Worm (Caenorhabditis elegans): ENCODE measurements around the gene ztf-29.

Gene ztf-29

ce11 chrIII:11556860-11557259 lies 4.1 kb upstream of the ztf-29 start:
- TF ChIP-seq ztf-1 (GFP tag; conservative IDR thresholded peaks at IDR 0.05) (no peak), ZK546.5 (tag; optimal IDR thresholded peaks at IDR 0.05) (no peak), unc-55 (GFP tag; optimal IDR thresholded peaks at IDR 0.05) (no peak), skn-1 (tag; optimal IDR thresholded peaks at IDR 0.05) (no peak), C34F6.9 (tag; optimal IDR thresholded peaks at IDR 0.05) (no peak), lin-11 (tag; optimal IDR thresholded peaks at IDR 0.05) (no peak), nhr-25 (tag; optimal IDR thresholded peaks at IDR 0.05) (peak; percentile 52), gmeb-1 (tag; optimal IDR thresholded peaks at IDR 0.05) (peak; percentile 1), sma-3 (GFP tag; optimal IDR thresholded peaks at IDR 0.05) (no peak), nhr-10 (tag; optimal IDR thresholded peaks at IDR 0.05) (no peak), F13H6.1 (tag; optimal IDR thresholded peaks at IDR 0.05) (peak; percentile 46), elt-3 (tag; optimal IDR thresholded peaks at IDR 0.05) (no peak), lsy-2 (tag; optimal IDR thresholded peaks at IDR 0.05) (no peak), ceh-16 (tag; optimal IDR thresholded peaks at IDR 0.05) (peak; percentile 17), nhr-12 (tag; optimal IDR thresholded peaks at IDR 0.05) (no peak), nhr-11 (tag; optimal IDR thresholded peaks at IDR 0.05) (no peak), snpc-4 (tag; optimal IDR thresholded peaks at IDR 0.05) (no peak), elt-1 (tag; optimal IDR thresholded peaks at IDR 0.05) (no peak)

ce11 chrIII:11558251-11558650 lies 2.7 kb upstream of the ztf-29 start:
- no peak for TF ChIP-seq nhr-21 (tag; optimal IDR thresholded peaks at IDR 0.05)
- TF ChIP-seq nhr-25 (tag; optimal IDR thresholded peaks at IDR 0.05): peak; percentile 36
- TF ChIP-seq egl-27 (tag; optimal IDR thresholded peaks at IDR 0.05): peak; percentile 6
- no peak for TF ChIP-seq nhr-129 (tag; optimal IDR thresholded peaks at IDR 0.05)
- peak; percentile 15 for TF ChIP-seq ceh-16 (tag; optimal IDR thresholded peaks at IDR 0.05)

- TF ChIP-seq blmp-1 (tag; optimal IDR thresholded peaks at IDR 0.05; ENCODE audit: insufficient read depth) (peak; percentile 6), nhr-25 (tag; optimal IDR thresholded peaks at IDR 0.05) (peak; percentile 62), elt-3 (tag; optimal IDR thresholded peaks at IDR 0.05) (no peak), ZK546.5 (tag; optimal IDR thresholded peaks at IDR 0.05) (no peak)
Observed at ce11 chrIII:11559677-11560076, 1.3 kb upstream of the ztf-29 start.

ce11 chrIII:11561597-11561996 lies 645 bp downstream of the ztf-29 start:
- TF ChIP-seq ztf-11 (tag; optimal IDR thresholded peaks at IDR 0.05): no peak
- no peak for TF ChIP-seq aly-2 (tag; optimal IDR thresholded peaks at IDR 0.05)
- TF ChIP-seq nhr-6 (tag; optimal IDR thresholded peaks at IDR 0.05): no peak
- TF ChIP-seq blmp-1 (tag; optimal IDR thresholded peaks at IDR 0.05; ENCODE audit: insufficient read depth): no peak
- no peak for TF ChIP-seq ceh-16 (tag; optimal IDR thresholded peaks at IDR 0.05)
- TF ChIP-seq nhr-11 (tag; optimal IDR thresholded peaks at IDR 0.05): no peak
- no peak for TF ChIP-seq snpc-4 (tag; optimal IDR thresholded peaks at IDR 0.05)
- TF ChIP-seq nhr-77 (tag; optimal IDR thresholded peaks at IDR 0.05): no peak
- no peak for TF ChIP-seq unc-62 (GFP tag; optimal IDR thresholded peaks at IDR 0.05)
- TF ChIP-seq sma-3 (GFP tag; optimal IDR thresholded peaks at IDR 0.05): no peak
- no peak for TF ChIP-seq mdl-1 (tag; optimal IDR thresholded peaks at IDR 0.05)
- no peak for TF ChIP-seq F13H6.1 (tag; optimal IDR thresholded peaks at IDR 0.05)
- TF ChIP-seq elt-1 (tag; optimal IDR thresholded peaks at IDR 0.05): no peak
- TF ChIP-seq sem-4 (tag; optimal IDR thresholded peaks at IDR 0.05): no peak

- TF ChIP-seq nhr-23 (tag; optimal IDR thresholded peaks at IDR 0.05) (no peak), nhr-11 (tag; optimal IDR thresholded peaks at IDR 0.05) (no peak), unc-39 (tag; optimal IDR thresholded peaks at IDR 0.05) (no peak), gmeb-1 (tag; optimal IDR thresholded peaks at IDR 0.05) (no peak), ztf-1 (GFP tag; conservative IDR thresholded peaks at IDR 0.05) (no peak), dmd-4 (tag; optimal IDR thresholded peaks at IDR 0.05) (no peak), ama-1 (optimal IDR thresholded peaks at IDR 0.05) (no peak), blmp-1 (tag; optimal IDR thresholded peaks at IDR 0.05; ENCODE audit: insufficient read depth) (no peak)
Observed at ce11 chrIII:11563417-11563949, 2.5 kb downstream of the ztf-29 start, which contains the start of gene Y66D12A.11. TSS of gene Y66D12A.11 (plus strand) at chrIII:11563467.

- TF ChIP-seq C34F6.9 (tag; optimal IDR thresholded peaks at IDR 0.05) (peak; percentile 52), gmeb-1 (tag; optimal IDR thresholded peaks at IDR 0.05) (peak; percentile 96), nhr-129 (tag; optimal IDR thresholded peaks at IDR 0.05) (peak; percentile 34), lin-13 (GFP tag; optimal IDR thresholded peaks at IDR 0.05) (peak; percentile 22), nhr-237 (tag; optimal IDR thresholded peaks at IDR 0.05) (no peak), dmd-4 (tag; optimal IDR thresholded peaks at IDR 0.05) (no peak), lsy-2 (tag; optimal IDR thresholded peaks at IDR 0.05) (peak in 1 of 2 experiments; percentile 54), unc-55 (GFP tag; optimal IDR thresholded peaks at IDR 0.05) (peak; percentile 62)
Observed at ce11 chrIII:11565602-11566001, 4.7 kb downstream of the ztf-29 start, which contains the start of gene Y66D12A.10. TSS of gene Y66D12A.10 (plus strand) at chrIII:11565874.

Data from whole organism, L2 larva.